Worm (Caenorhabditis elegans) whole organism, young adult: Measurements from ENCODE around the gene T16G12.10.

Experiments
- F10E7.11 ChIP-seq: sonication (generic microtip); optimal IDR thresholded peaks from 2 replicates; lab custom pipeline; 2017; ENCODE audit warnings: mild to moderate bottlenecking, missing genetic modification characterization, moderate library complexity, missing compliant biosample characterization
- T07F8.4 ChIP-seq: sonication (generic microtip); optimal IDR thresholded peaks from 2 replicates; lab custom pipeline; 2016; ENCODE audit warnings: mild to moderate bottlenecking, missing genetic modification characterization, moderate library complexity, missing compliant biosample characterization
- ama-1 ChIP-seq, 3 experiments: fragments of 150-350 bp in 1 of 3; sonication (generic microtip) in 2 of 3; optimal IDR thresholded peaks; 2 replicates each; lab custom pipeline; 2014 to 2018; ENCODE audit warnings: missing biosample characterization in 2 of 3, missing genetic modification characterization in 2 of 3, missing genetic modification reagents in 2 of 3
- dpl-1 ChIP-seq: fragments of 150-350 bp; optimal IDR thresholded peaks from 2 replicates; lab custom pipeline; 2014; ENCODE audit warnings: missing biosample characterization, missing genetic modification reagents, missing genetic modification characterization
- ets-4 ChIP-seq: fragments of 200-800 bp; sonication (Bioruptor generic); optimal IDR thresholded peaks from 2 replicates; lab custom pipeline; 2018; ENCODE audit warnings: mild to moderate bottlenecking, missing genetic modification characterization, missing compliant biosample characterization
- nhr-179 ChIP-seq: sonication (generic microtip); optimal IDR thresholded peaks from 2 replicates; lab custom pipeline; 2016; ENCODE audit warnings: mild to moderate bottlenecking, missing genetic modification characterization, missing compliant biosample characterization
- pha-4 ChIP-seq: fragments of 150-350 bp; sonication (generic microtip); optimal IDR thresholded peaks from 2 replicates; lab custom pipeline; 2014; ENCODE audit warnings: missing biosample characterization, missing genetic modification reagents, missing genetic modification characterization
- rpc-1 ChIP-seq, 2 experiments: fragments of 150-350 bp in 1 of 2; sonication (generic microtip) in 1 of 2; optimal IDR thresholded peaks; 2 replicates each; lab custom pipeline; 2014 to 2018; ENCODE audit warnings: missing biosample characterization in 1 of 2, missing genetic modification characterization in 1 of 2, missing genetic modification reagents in 1 of 2, missing genotype in 1 of 2
- snpc-4 ChIP-seq, 5 experiments: fragments of 150-350 bp in 1 of 5; sonication (generic microtip) in 4 of 5; optimal IDR thresholded peaks; 2 replicates each; lab custom pipeline; 2014 to 2018; ENCODE audit warnings: missing genetic modification characterization in 5 of 5, missing biosample characterization in 3 of 5, antibody characterized with exemption in 2 of 5, mild to moderate bottlenecking in 2 of 5, missing compliant biosample characterization in 2 of 5, missing genotype in 2 of 5, moderate library complexity in 2 of 5, missing genetic modification reagents in 1 of 5
- unc-62 ChIP-seq: fragments of 150-350 bp; optimal IDR thresholded peaks from 2 replicates; lab custom pipeline; 2014; ENCODE audit warnings: missing biosample characterization, missing genetic modification reagents, missing genetic modification characterization
- zfh-2 ChIP-seq: fragments of 200-800 bp; sonication (Bioruptor generic); conservative IDR thresholded peaks from 2 replicates; pipeline ENCODE4 v1.3.6; 2022; ENCODE audit warnings: missing genetic modification reagents, missing genetic modification characterization, missing compliant biosample characterization

DNA sequence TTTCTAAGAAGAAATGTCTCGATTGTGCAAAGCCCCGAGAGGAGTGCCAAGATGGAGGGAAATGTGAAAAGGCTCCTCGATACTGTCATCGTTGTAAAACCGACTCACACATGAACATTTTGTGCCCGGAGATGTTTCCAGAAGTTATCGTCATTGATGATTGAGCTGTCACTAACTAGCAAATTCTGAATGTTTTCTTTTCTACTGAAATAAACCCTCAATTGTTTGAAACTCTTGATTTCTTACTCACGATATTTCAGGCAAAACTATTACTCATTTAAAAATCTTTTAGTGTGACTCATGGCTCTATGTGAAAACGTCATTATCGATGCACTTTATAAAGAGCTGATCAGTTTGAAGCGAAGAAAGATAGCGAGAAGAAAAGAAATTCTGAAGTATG is 29.2 kb upstream of the T16G12.10 start, which contains the start of gene T16H12.13:
- TF ChIP-seq ets-4 (GFP tag; lab: Kevin White, UChicago) = no peak
- no peak for TF ChIP-seq nhr-179 (tag; lab: Kevin White, UChicago)
- no peak for TF ChIP-seq rpc-1 (optimal IDR thresholded peaks at IDR 0.05; lab: Kevin White, UChicago)
- TF ChIP-seq rpc-1 (tag; optimal IDR thresholded peaks at IDR 0.05; lab: Kevin White, UChicago) = no peak
- TF ChIP-seq F10E7.11 (tag; lab: Kevin White, UChicago) = no peak
- no peak for TF ChIP-seq ama-1 (optimal IDR thresholded peaks at IDR 0.05; lab: Kevin White, UChicago)
- no peak for TF ChIP-seq ama-1 (GFP tag; optimal IDR thresholded peaks at IDR 0.05; lab: Kevin White, UChicago)
- no peak for TF ChIP-seq snpc-4 (GFP tag; optimal IDR thresholded peaks at IDR 0.05; lab: Kevin White, UChicago)
- no peak for TF ChIP-seq snpc-4 (tag; optimal IDR thresholded peaks at IDR 0.05; lab: Kevin White, UChicago)
- TF ChIP-seq pha-4 (tag; lab: Kevin White, UChicago) = no peak
- TF ChIP-seq unc-62 (GFP tag; lab: Kevin White, UChicago) = no peak
- no peak for TF ChIP-seq zfh-2 (GFP tag; lab: Robert Waterston, UW)
- TF ChIP-seq T07F8.4 = no peak
- no peak for TF ChIP-seq dpl-1 (GFP tag; lab: Kevin White, UChicago)
